Fruit fly (Drosophila melanogaster) whole organism, embryonic: ENCODE data around the gene CG31870.

ENCODE experiments used
- Aef1 ChIP-seq: fragments of 200-800 bp; sonication (Bioruptor generic); IDR thresholded peaks from 3 replicates; pipeline ENCODE4 v1.3.6; 2022; ENCODE audit warnings: missing biosample characterization, missing genetic modification characterization
- Asciz ChIP-seq: fragments of 200-800 bp; sonication (Bioruptor generic); optimal IDR thresholded peaks from 2 replicates; lab custom pipeline; 2017; ENCODE audit warnings: missing biosample characterization, mild to moderate bottlenecking, missing genetic modification characterization, missing genetic modification reagents
- BtbVII ChIP-seq: fragments of 200-800 bp; sonication (Bioruptor generic); optimal IDR thresholded peaks from 3 replicates; lab custom pipeline; 2017; ENCODE audit warnings: missing biosample characterization, mild to moderate bottlenecking, missing genetic modification characterization
- CG10147 ChIP-seq: fragments of 200-800 bp; sonication (Bioruptor generic); optimal IDR thresholded peaks from 2 replicates; lab custom pipeline; 2019; ENCODE audit warnings: missing biosample characterization, mild to moderate bottlenecking, missing genetic modification characterization, moderate library complexity
- CG10209 ChIP-seq: fragments of 200-800 bp; sonication (Bioruptor generic); optimal IDR thresholded peaks from 3 replicates; lab custom pipeline; 2017; ENCODE audit warnings: missing biosample characterization, mild to moderate bottlenecking, missing genetic modification characterization, missing genetic modification reagents
- CG10462 ChIP-seq: fragments of 200-800 bp; sonication (Bioruptor generic); optimal IDR thresholded peaks from 2 replicates; lab custom pipeline; 2016; ENCODE audit warnings: missing biosample characterization, missing genetic modification characterization
- CG10543 ChIP-seq: fragments of 200-800 bp; sonication (Bioruptor generic); optimal IDR thresholded peaks from 3 replicates; lab custom pipeline; 2017; ENCODE audit warnings: missing biosample characterization, mild to moderate bottlenecking, missing genetic modification characterization, moderate library complexity
- CG11085 ChIP-seq: fragments of 200-800 bp; sonication (Bioruptor generic); IDR thresholded peaks from 2 replicates; pipeline ENCODE4 v1.3.6; 2022; ENCODE audit warnings: missing biosample characterization, missing genetic modification characterization
- CG11695 ChIP-seq: fragments of 200-800 bp; sonication (Bioruptor generic); IDR thresholded peaks from 3 replicates; pipeline ENCODE4 v1.3.6; 2022; ENCODE audit warnings: missing biosample characterization, missing genetic modification characterization
- CG11723 ChIP-seq: fragments of 200-800 bp; sonication (Bioruptor generic); optimal IDR thresholded peaks from 2 replicates; lab custom pipeline; 2017; ENCODE audit warnings: missing biosample characterization, mild to moderate bottlenecking, missing genetic modification characterization
- CG1647 ChIP-seq: fragments of 200-800 bp; sonication (Bioruptor generic); optimal IDR thresholded peaks from 3 replicates; lab custom pipeline; 2016; ENCODE audit warnings: missing biosample characterization, missing genetic modification characterization
- CG16779 ChIP-seq: fragments of 200-800 bp; sonication (Bioruptor generic); IDR thresholded peaks from 2 replicates; pipeline ENCODE4 v1.3.6; 2022; ENCODE audit warnings: missing biosample characterization, missing genetic modification characterization
- CG17328 ChIP-seq: fragments of 200-800 bp; sonication (Bioruptor generic); IDR thresholded peaks from 2 replicates; pipeline ENCODE4 v1.3.6; 2022; ENCODE audit warnings: missing biosample characterization, missing genetic modification characterization
- CG17385 ChIP-seq: fragments of 200-800 bp; sonication (Bioruptor generic); optimal IDR thresholded peaks from 3 replicates; lab custom pipeline; 2018; ENCODE audit warnings: missing biosample characterization, mild to moderate bottlenecking, missing genetic modification characterization
- CG1832 ChIP-seq: fragments of 200-800 bp; sonication (Bioruptor generic); optimal IDR thresholded peaks from 2 replicates; lab custom pipeline; 2017; ENCODE audit warnings: missing biosample characterization, mild to moderate bottlenecking, missing genetic modification characterization, inconsistent platforms
- CG30431 ChIP-seq: fragments of 200-800 bp; sonication (Bioruptor generic); optimal IDR thresholded peaks from 2 replicates; lab custom pipeline; 2017; ENCODE audit warnings: missing biosample characterization, missing genetic modification characterization
- CG4617 ChIP-seq: fragments of 200-800 bp; sonication (Bioruptor generic); optimal IDR thresholded peaks from 3 replicates; lab custom pipeline; 2016; ENCODE audit warnings: missing biosample characterization, missing genetic modification characterization, borderline replicate concordance
- CG4854 ChIP-seq: fragments of 200-800 bp; sonication (Bioruptor generic); optimal IDR thresholded peaks from 2 replicates; lab custom pipeline; 2016; ENCODE audit warnings: missing biosample characterization, missing genetic modification characterization, inconsistent platforms
- CG6683 ChIP-seq: fragments of 200-800 bp; sonication (Bioruptor generic); optimal IDR thresholded peaks from 2 replicates; lab custom pipeline; 2017; ENCODE audit warnings: missing biosample characterization, mild to moderate bottlenecking, missing genetic modification characterization, missing genetic modification reagents
- Camta ChIP-seq: fragments of 200-800 bp; sonication (Bioruptor generic); optimal IDR thresholded peaks from 2 replicates; lab custom pipeline; 2016; ENCODE audit warnings: missing biosample characterization, missing genetic modification characterization
- Dfd ChIP-seq, 2 experiments: fragments of >200 bp; optimal IDR thresholded peaks; 2 replicates each; lab custom pipeline; 2017; ENCODE audit warnings: missing biosample characterization in 2 of 2, missing genetic modification characterization in 2 of 2
- Dref ChIP-seq: fragments of 200-800 bp; sonication (Bioruptor generic); IDR thresholded peaks from 2 replicates; pipeline ENCODE4 v1.3.6; 2022; ENCODE audit warnings: missing biosample characterization, missing genetic modification characterization
- E2f1 ChIP-seq: fragments of 200-800 bp; sonication (Bioruptor generic); IDR thresholded peaks from 2 replicates; pipeline ENCODE4 v1.3.6; 2022; ENCODE audit warnings: missing biosample characterization, missing genetic modification characterization
- Elba2 ChIP-seq: fragments of 200-800 bp; sonication (Bioruptor generic); optimal IDR thresholded peaks from 3 replicates; lab custom pipeline; 2016; ENCODE audit warnings: missing biosample characterization, missing genetic modification characterization
- HLHmδ ChIP-seq: fragments of 200-800 bp; sonication (Bioruptor generic); optimal IDR thresholded peaks from 2 replicates; lab custom pipeline; 2018; ENCODE audit warnings: missing biosample characterization, mild to moderate bottlenecking, missing genetic modification characterization, moderate library complexity
- HmgZ ChIP-seq: fragments of 200-800 bp; sonication (Bioruptor generic); optimal IDR thresholded peaks from 2 replicates; lab custom pipeline; 2018; ENCODE audit warnings: missing biosample characterization, mild to moderate bottlenecking, missing genetic modification characterization
- Hr51 ChIP-seq, 2 experiments: fragments of 200-800 bp; sonication (Bioruptor generic); optimal IDR thresholded peaks; 2 replicates in 1 of 2; 3 replicates in 1 of 2; lab custom pipeline; 2016 to 2018; ENCODE audit warnings: missing biosample characterization in 2 of 2, missing genetic modification characterization in 2 of 2, mild to moderate bottlenecking in 1 of 2, moderate library complexity in 1 of 2
- Mrtf ChIP-seq: fragments of 200-800 bp; sonication (Bioruptor generic); IDR thresholded peaks from 3 replicates; pipeline ENCODE4 v1.3.6; 2022; ENCODE audit warnings: missing biosample characterization, missing genetic modification characterization
- ato ChIP-seq: fragments of 200-800 bp; sonication (Bioruptor generic); IDR thresholded peaks from 2 replicates; pipeline ENCODE4 v1.3.6; 2022; ENCODE audit warnings: missing biosample characterization, missing genetic modification characterization; ENCODE audit not compliant: partially characterized antibody
- chinmo ChIP-seq: fragments of 200-800 bp; sonication (Bioruptor generic); IDR thresholded peaks from 4 replicates; pipeline ENCODE4 v1.3.6; 2022; ENCODE audit warnings: missing biosample characterization, missing genetic modification characterization; ENCODE audit not compliant: partially characterized antibody
- ci ChIP-seq: fragments of 200-800 bp; sonication (Bioruptor generic); IDR thresholded peaks from 3 replicates; pipeline ENCODE4 v1.3.6; 2022; ENCODE audit warnings: missing biosample characterization, missing genetic modification characterization
- crc ChIP-seq: fragments of 200-800 bp; sonication (Bioruptor generic); optimal IDR thresholded peaks from 2 replicates; lab custom pipeline; 2016; ENCODE audit warnings: missing biosample characterization, missing genetic modification characterization
- cwo ChIP-seq: fragments of 200-800 bp; sonication (Bioruptor generic); optimal IDR thresholded peaks from 3 replicates; lab custom pipeline; 2017; ENCODE audit warnings: missing biosample characterization, missing genetic modification characterization, mild to moderate bottlenecking, moderate library complexity, missing genetic modification reagents
- danr ChIP-seq: fragments of 200-800 bp; sonication (Bioruptor generic); IDR thresholded peaks from 2 replicates; pipeline ENCODE4 v1.3.6; 2022; ENCODE audit warnings: missing biosample characterization, missing genetic modification characterization
- dmrt99B ChIP-seq: fragments of 200-800 bp; sonication (Bioruptor generic); optimal IDR thresholded peaks from 2 replicates; lab custom pipeline; 2018; ENCODE audit warnings: missing biosample characterization, mild to moderate bottlenecking, missing genetic modification characterization, moderate library complexity
- fd102C ChIP-seq: fragments of 200-800 bp; sonication (Bioruptor generic); optimal IDR thresholded peaks from 2 replicates; lab custom pipeline; 2018; ENCODE audit warnings: missing biosample characterization, mild to moderate bottlenecking, missing genetic modification characterization, moderate library complexity
- fd3F ChIP-seq: fragments of 200-800 bp; sonication (Bioruptor generic); optimal IDR thresholded peaks from 2 replicates; lab custom pipeline; 2018; ENCODE audit warnings: missing biosample characterization, mild to moderate bottlenecking, missing genetic modification characterization, moderate library complexity
- fd96Cb ChIP-seq: fragments of 200-800 bp; sonication (Bioruptor generic); optimal IDR thresholded peaks from 2 replicates; lab custom pipeline; 2018; ENCODE audit warnings: missing biosample characterization, mild to moderate bottlenecking, missing genetic modification characterization, moderate library complexity
- fru ChIP-seq: fragments of >200 bp; optimal IDR thresholded peaks from 2 replicates; lab custom pipeline; 2017
- ham ChIP-seq: fragments of 200-800 bp; sonication (Bioruptor generic); IDR thresholded peaks from 2 replicates; pipeline ENCODE4 v1.3.6; 2022; ENCODE audit warnings: missing biosample characterization, missing genetic modification characterization
- jumu ChIP-seq: fragments of 200-800 bp; sonication (Bioruptor generic); optimal IDR thresholded peaks from 3 replicates; lab custom pipeline; 2016; ENCODE audit warnings: missing biosample characterization, missing genetic modification characterization
- lbe ChIP-seq: fragments of 200-800 bp; sonication (Bioruptor generic); optimal IDR thresholded peaks from 2 replicates; lab custom pipeline; 2016; ENCODE audit warnings: missing biosample characterization, mild to moderate bottlenecking, missing genetic modification characterization
- pan ChIP-seq, 4 experiments: fragments of >200 bp in 3 of 4; fragments of 200-800 bp in 1 of 4; sonication (Bioruptor generic) in 1 of 4; optimal IDR thresholded peaks in 3 of 4; IDR thresholded peaks in 1 of 4; 2 replicates each; pipeline versions ENCODE4 v1.3.6 to Lab custom; 2017 to 2022; ENCODE audit warnings: missing biosample characterization in 2 of 4, missing genetic modification characterization in 2 of 4, mixed read lengths in 1 of 4
- sens ChIP-seq: fragments of 200-800 bp; sonication (Bioruptor generic); peaks from one replicate; lab custom pipeline; 2016; ENCODE audit warnings: missing biosample characterization, missing genetic modification characterization
- slbo ChIP-seq: fragments of 200-800 bp; sonication (Bioruptor generic); IDR thresholded peaks from 2 replicates; pipeline ENCODE4 v1.3.6; 2022; ENCODE audit warnings: missing biosample characterization, missing genetic modification characterization
- slou ChIP-seq: fragments of 200-800 bp; sonication (Bioruptor generic); optimal IDR thresholded peaks from 3 replicates; lab custom pipeline; 2016; ENCODE audit warnings: missing biosample characterization, missing genetic modification characterization
- tll ChIP-seq, 2 experiments: fragments of 200-800 bp in 1 of 2; fragments of >200 bp in 1 of 2; sonication (Bioruptor generic) in 1 of 2; optimal IDR thresholded peaks; 2 replicates each; lab custom pipeline; 2017 to 2019; ENCODE audit warnings: missing biosample characterization in 2 of 2, missing genetic modification characterization in 2 of 2, mild to moderate bottlenecking in 1 of 2, moderate library complexity in 1 of 2
- trh ChIP-seq: fragments of 200-800 bp; sonication (Bioruptor generic); optimal IDR thresholded peaks from 2 replicates; lab custom pipeline; 2016; ENCODE audit warnings: missing biosample characterization, missing genetic modification characterization
- unpg ChIP-seq: fragments of 200-800 bp; sonication (Bioruptor generic); optimal IDR thresholded peaks from 3 replicates; lab custom pipeline; 2018; ENCODE audit warnings: missing biosample characterization, mild to moderate bottlenecking, missing genetic modification characterization, moderate library complexity
- z ChIP-seq: fragments of 200-800 bp; sonication (Bioruptor generic); IDR thresholded peaks from 3 replicates; pipeline ENCODE4 v1.3.6; 2022; ENCODE audit warnings: missing biosample characterization, missing genetic modification characterization

Gene CG31870

dm6 chr2L:10756049-10756448, 34.0 kb upstream of the CG31870 start, which contains the start of gene CG17124 (continued):
- TF ChIP-seq fd96Cb (no peak), lbe (GFP tag; lab: Kevin White, UChicago) (no peak), Dfd (GFP tag; optimal IDR thresholded peaks at IDR 0.05; lab: Kevin White, UChicago) (no peak), E2f1 (no peak), HmgZ (tag; lab: Kevin White, UChicago) (peak; percentile 46), unpg (GFP tag; lab: Kevin White, UChicago) (peak; percentile 29), Elba2 (no peak), ato (GFP tag; lab: Robert Waterston, UW) (0 out of 2 replicates have a peak, but pooled peaks have one; percentile 9), CG4617 (GFP tag; lab: Kevin White, UChicago) (no peak), CG30431 (GFP tag; lab: Kevin White, UChicago) (no peak), crc (GFP tag; lab: Kevin White, UChicago) (no peak), HLHmδ (peak; percentile 71), slbo (GFP tag; lab: Robert Waterston, UW) (peak; percentile 23; the same call in 1 of the 2 replicates), tll (GFP tag; optimal IDR thresholded peaks at IDR 0.05; lab: Kevin White, UChicago) (no peak), fd3F (GFP tag; lab: Kevin White, UChicago) (no peak), CG6683 (GFP tag; lab: Kevin White, UChicago) (peak; percentile 26), CG11723 (GFP tag; lab: Kevin White, UChicago) (no peak), CG17385 (GFP tag; lab: Kevin White, UChicago) (peak; percentile 41), ci (GFP tag; lab: Robert Waterston, UW) (peak; percentile 74; the same call in 2 of the 3 replicates), fd102C (no peak), jumu (GFP tag; lab: Kevin White, UChicago) (no peak), CG16779 (GFP tag; lab: Robert Waterston, UW) (no peak), cwo (GFP tag; lab: Kevin White, UChicago) (no peak), CG11085 (GFP tag; lab: Robert Waterston, UW) (no peak), Camta (GFP tag; lab: Kevin White, UChicago) (no peak), Dref (GFP tag; lab: Robert Waterston, UW) (no peak), danr (no peak), CG10543 (GFP tag; lab: Kevin White, UChicago) (peak; percentile 74), CG1832 (GFP tag; lab: Kevin White, UChicago) (no peak), pan (optimal IDR thresholded peaks at IDR 0.05; lab: Kevin White, UChicago) (no peak), pan (GFP tag; optimal IDR thresholded peaks at IDR 0.05 in 1 of 2, IDR thresholded peaks at IDR 0.05 in 1 of 2) (peak in 1 of 2 experiments; percentile 48), Asciz (peak; percentile 22), sens (GFP tag; lab: Kevin White, UChicago) (peak; percentile 52), trh (no peak), slou (GFP tag; lab: Kevin White, UChicago) (no peak), Mrtf (GFP tag; lab: Robert Waterston, UW) (no peak), CG4854 (GFP tag; lab: Kevin White, UChicago) (no peak), fru (lab: Kevin White, UChicago) (no peak), z (GFP tag; lab: Robert Waterston, UW) (0 out of 3 replicates have a peak, but pooled peaks have one; percentile 32), CG10209 (GFP tag; lab: Kevin White, UChicago) (no peak), CG10147 (GFP tag; lab: Kevin White, UChicago) (peak; percentile 34), CG1647 (GFP tag; lab: Kevin White, UChicago) (no peak), CG17328 (GFP tag; lab: Robert Waterston, UW) (no peak), CG10462 (no peak), CG11695 (GFP tag; lab: Robert Waterston, UW) (peak; percentile 36; the same call in 1 of the 3 replicates), chinmo (peak; percentile 84; the same call in 3 of the 4 replicates), Aef1 (GFP tag; lab: Robert Waterston, UW) (no peak), dmrt99B (peak; percentile 46), Hr51 (GFP tag; optimal IDR thresholded peaks at IDR 0.05; lab: Kevin White, UChicago) (peak in 1 of 2 experiments; percentile 18), ham (GFP tag; lab: Robert Waterston, UW) (no peak), BtbVII (no peak)
